Worm (Caenorhabditis elegans) whole organism, L4/young adult: ENCODE results near the gene col-85.

Experiments used
- W03F9.2 ChIP-seq: fragments of 150-350 bp; optimal IDR thresholded peaks from 2 replicates; lab custom pipeline; 2014; ENCODE audit warnings: missing biosample characterization, missing genetic modification characterization
- dao-5 ChIP-seq: sonication (generic microtip); optimal IDR thresholded peaks from 2 replicates; lab custom pipeline; 2016; ENCODE audit warnings: missing genotype, missing genetic modification characterization, moderate library complexity, missing compliant biosample characterization
- him-1 ChIP-seq: sonication (generic microtip); optimal IDR thresholded peaks from 2 replicates; lab custom pipeline; 2016; ENCODE audit warnings: missing genotype, missing genetic modification reagents, missing genetic modification characterization, missing compliant biosample characterization

ce11 chrII:12465557-12465956 lies 29.3 kb downstream of the col-85 start, which contains the start of gene sre-37:
- TF ChIP-seq him-1 (no peak), W03F9.2 (no peak), dao-5 (no peak)
